Worm (Caenorhabditis elegans): ENCODE measurements around the gene F52G3.7.

Gene F52G3.7

DNA sequence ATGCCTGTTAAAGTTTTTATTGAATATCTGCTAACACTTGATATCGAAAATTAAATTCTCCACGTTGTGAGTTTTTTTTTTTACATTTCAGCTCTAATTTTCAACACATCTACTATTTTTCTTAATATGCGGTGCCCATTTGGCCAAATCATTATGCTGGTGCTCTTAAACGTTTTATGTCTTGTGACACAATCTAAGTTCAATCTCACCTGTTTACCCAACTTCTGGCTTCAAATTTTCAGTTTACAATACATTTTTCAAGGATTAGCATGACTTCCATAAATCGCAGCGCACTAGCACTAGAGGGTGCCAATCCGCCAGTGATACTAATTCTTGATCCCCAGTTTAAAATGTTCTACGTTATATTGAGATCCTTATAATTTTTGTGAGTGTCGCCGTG lies 21.4 kb upstream of the F52G3.7 start:
- TF ChIP-seq ama-1 (optimal IDR thresholded peaks at IDR 0.05) (peak; percentile 33), skn-1 (tag; optimal IDR thresholded peaks at IDR 0.05) (no peak), tbx-2 (tag; optimal IDR thresholded peaks at IDR 0.05) (no peak), ztf-11 (tag; optimal IDR thresholded peaks at IDR 0.05) (no peak)

DNA sequence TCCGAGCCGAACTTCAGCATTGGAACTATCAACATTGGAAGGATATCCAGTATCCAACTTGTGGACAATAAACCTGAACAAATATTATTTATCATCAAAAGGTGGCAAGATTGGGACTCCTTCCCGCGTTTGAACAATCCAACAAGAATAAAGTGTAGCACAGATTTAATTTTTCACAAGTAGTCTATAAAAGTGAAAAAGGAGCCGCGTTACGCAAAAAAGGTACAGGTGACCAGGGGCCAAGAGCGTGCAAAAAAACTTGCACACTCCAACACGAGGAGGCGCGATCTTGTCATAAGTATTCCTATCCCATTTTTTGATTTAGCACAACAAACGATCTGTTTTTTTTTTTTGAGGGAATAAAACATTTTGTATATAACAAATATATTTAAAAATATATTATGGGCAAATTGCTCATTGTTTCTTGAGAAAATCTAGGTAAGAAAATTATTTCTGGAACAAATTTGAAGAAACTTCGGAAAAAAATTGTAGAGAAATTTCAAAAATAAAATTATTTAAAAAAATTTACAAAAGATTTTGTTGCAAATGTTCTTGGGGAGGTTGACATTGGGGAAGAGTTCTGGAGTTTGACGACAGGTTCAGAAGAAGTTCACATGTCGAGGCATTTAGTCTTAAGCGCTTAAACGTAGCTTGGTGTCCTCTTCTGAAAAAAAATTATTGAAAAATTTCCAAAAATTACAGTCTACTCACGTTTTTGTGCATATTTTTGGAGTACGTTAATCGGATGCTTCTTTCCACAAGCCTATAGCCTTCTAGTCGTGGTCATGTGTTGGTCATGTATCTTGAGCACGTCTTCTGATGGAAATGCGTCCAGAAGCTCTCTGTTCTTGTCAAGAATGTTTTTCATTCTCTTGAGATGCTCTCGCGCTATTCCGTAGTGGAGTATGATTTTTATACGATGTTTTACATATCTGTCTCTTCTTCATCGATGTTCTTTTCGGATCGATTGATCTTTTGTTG lies 19.5 kb upstream of the F52G3.7 start:
- peak; percentile 42 for TF ChIP-seq pha-4 (tag; optimal IDR thresholded peaks at IDR 0.05)
- TF ChIP-seq daf-12 (tag; optimal IDR thresholded peaks at IDR 0.05), result no peak
- no peak for TF ChIP-seq R02D3.7 (tag; optimal IDR thresholded peaks at IDR 0.05)
- TF ChIP-seq elt-1 (tag; optimal IDR thresholded peaks at IDR 0.05), result no peak
- peak; percentile 96 for TF ChIP-seq ama-1 (optimal IDR thresholded peaks at IDR 0.05)
- peak; percentile 69 for TF ChIP-seq lin-39 (tag; optimal IDR thresholded peaks at IDR 0.05)

DNA sequence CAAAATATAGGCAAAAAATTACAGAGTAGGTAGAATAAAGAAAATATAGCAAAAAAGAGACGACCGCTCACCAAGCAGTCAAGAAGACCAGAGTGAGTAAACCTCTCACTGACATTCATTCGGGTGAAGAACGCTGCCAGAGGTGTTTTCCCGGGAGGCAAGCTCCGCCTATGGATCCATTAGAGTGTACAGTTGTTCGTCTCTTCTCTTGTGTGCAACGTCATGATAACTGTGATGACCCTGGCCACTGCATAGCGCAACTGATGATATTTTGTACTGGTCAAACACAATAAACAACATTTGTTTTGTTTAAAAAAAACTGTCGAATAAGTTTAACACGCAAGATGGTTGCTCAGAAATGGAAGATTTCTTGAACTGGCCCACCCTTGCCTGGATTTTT lies 10.9 kb upstream of the F52G3.7 start, which contains the start of gene F52G3.8:
TSS of gene F52G3.8 (minus strand) at position 101 of the 400 bp plus-strand sequence.
- TF ChIP-seq R02D3.7 (tag; optimal IDR thresholded peaks at IDR 0.05) (no peak), nhr-77 (tag; optimal IDR thresholded peaks at IDR 0.05) (no peak), ceh-28 (tag; optimal IDR thresholded peaks at IDR 0.05) (no peak), ama-1 (optimal IDR thresholded peaks at IDR 0.05) (no peak)

DNA sequence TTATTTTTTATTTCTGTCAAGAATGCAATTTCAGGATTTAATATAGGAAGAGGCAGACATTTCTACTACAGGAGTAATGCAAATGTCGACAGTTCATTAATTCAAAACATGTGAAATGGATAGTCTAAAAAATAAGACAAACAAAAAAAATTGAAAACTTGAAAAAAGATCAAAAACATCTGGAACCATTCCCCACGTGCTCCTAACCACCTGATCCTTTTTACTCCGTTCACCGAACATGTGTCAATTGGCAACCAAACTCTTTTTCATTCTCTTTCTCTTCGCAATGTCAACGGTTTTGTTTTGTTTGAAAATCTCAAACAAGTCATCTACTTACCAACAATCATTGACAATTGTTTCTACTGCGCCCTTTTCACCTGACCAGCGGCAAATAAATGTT lies 5.7 kb upstream of the F52G3.7 start:
- no peak for TF ChIP-seq unc-62 (GFP tag; optimal IDR thresholded peaks at IDR 0.05)
- TF ChIP-seq pqm-1 (tag; optimal IDR thresholded peaks at IDR 0.05), result no peak
- no peak for TF ChIP-seq aly-2 (tag; optimal IDR thresholded peaks at IDR 0.05)
- TF ChIP-seq hmg-11 (tag; optimal IDR thresholded peaks at IDR 0.05), result no peak
- no peak for TF ChIP-seq nhr-237 (tag; optimal IDR thresholded peaks at IDR 0.05)
- TF ChIP-seq skn-1 (tag; optimal IDR thresholded peaks at IDR 0.05), result no peak
- TF ChIP-seq nhr-12 (tag; optimal IDR thresholded peaks at IDR 0.05), result no peak
- no peak for TF ChIP-seq unc-39 (tag; optimal IDR thresholded peaks at IDR 0.05)
- TF ChIP-seq elt-1 (tag; optimal IDR thresholded peaks at IDR 0.05), result no peak
- TF ChIP-seq eor-1 (tag; optimal IDR thresholded peaks at IDR 0.05), result no peak
- TF ChIP-seq elt-2 (tag; optimal IDR thresholded peaks at IDR 0.05), result no peak
- TF ChIP-seq tbx-2 (tag; optimal IDR thresholded peaks at IDR 0.05), result no peak

DNA sequence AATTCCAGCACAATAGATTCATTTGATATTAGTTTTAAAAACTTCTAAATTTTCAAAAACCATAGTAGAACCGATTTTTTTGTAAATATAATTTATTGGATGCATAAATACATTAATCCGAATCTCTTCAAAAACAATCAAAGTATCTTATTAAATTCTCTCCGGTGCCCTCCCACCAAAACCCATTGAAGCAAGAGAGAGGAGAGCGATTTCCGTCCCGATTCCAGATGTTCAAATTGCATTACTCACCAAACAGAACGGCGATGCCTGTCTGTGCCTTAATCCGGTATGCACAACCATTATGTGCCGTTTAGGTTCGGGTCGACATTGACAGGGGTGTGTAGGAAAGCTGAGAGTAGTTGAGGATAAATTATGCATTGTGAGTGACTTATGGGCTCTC lies 3.4 kb upstream of the F52G3.7 start:
- TF ChIP-seq nhr-11 (tag; optimal IDR thresholded peaks at IDR 0.05), result no peak
- TF ChIP-seq skn-1 (tag; optimal IDR thresholded peaks at IDR 0.05), result no peak
- TF ChIP-seq tbx-2 (tag; optimal IDR thresholded peaks at IDR 0.05), result no peak
- TF ChIP-seq sea-2 (GFP tag; optimal IDR thresholded peaks at IDR 0.05), result no peak
- no peak for TF ChIP-seq lsy-12 (tag; optimal IDR thresholded peaks at IDR 0.05)
- TF ChIP-seq nhr-28 (tag; optimal IDR thresholded peaks at IDR 0.05), result no peak
- TF ChIP-seq nhr-25 (tag; optimal IDR thresholded peaks at IDR 0.05), result no peak
- TF ChIP-seq nhr-43 (tag; optimal IDR thresholded peaks at IDR 0.05; ENCODE audit: poor library complexity, severe bottlenecking), result no peak
- no peak for TF ChIP-seq lin-39 (tag; optimal IDR thresholded peaks at IDR 0.05)
- TF ChIP-seq aly-2 (tag; optimal IDR thresholded peaks at IDR 0.05), result no peak
- TF ChIP-seq nhr-67 (tag; optimal IDR thresholded peaks at IDR 0.05), result no peak
- TF ChIP-seq ceh-82 (tag; optimal IDR thresholded peaks at IDR 0.05), result no peak
- no peak for TF ChIP-seq nhr-76 (tag; optimal IDR thresholded peaks at IDR 0.05)
- TF ChIP-seq ztf-11 (tag; optimal IDR thresholded peaks at IDR 0.05), result no peak
- no peak for TF ChIP-seq pqm-1 (tag; optimal IDR thresholded peaks at IDR 0.05)
- TF ChIP-seq nhr-23 (tag; optimal IDR thresholded peaks at IDR 0.05), result no peak
- no peak for TF ChIP-seq ceh-28 (tag; optimal IDR thresholded peaks at IDR 0.05)
- TF ChIP-seq ama-1 (optimal IDR thresholded peaks at IDR 0.05), result no peak
- no peak for TF ChIP-seq elt-3 (tag; optimal IDR thresholded peaks at IDR 0.05)
- TF ChIP-seq R02D3.7 (tag; optimal IDR thresholded peaks at IDR 0.05), result no peak

DNA sequence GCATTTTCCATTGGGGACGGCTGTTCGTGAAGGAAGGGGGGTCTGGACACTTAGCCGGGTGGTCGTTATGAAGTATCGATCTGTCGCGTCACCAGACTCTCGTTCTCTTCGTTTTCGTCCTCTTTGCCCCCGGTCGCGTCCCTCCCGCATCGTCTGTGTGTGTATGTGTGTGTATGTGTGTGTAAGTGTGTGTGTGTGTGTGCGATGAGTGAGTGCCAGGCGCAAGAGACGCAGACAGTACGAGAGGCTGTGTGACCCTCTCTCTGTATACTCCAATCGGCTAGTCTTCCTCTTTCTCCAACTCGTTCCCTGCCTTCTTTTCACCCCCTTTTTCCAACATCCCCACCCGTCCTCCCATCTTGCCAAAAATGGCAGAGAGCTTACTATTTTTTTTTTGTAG lies 2.3 kb upstream of the F52G3.7 start:
- TF ChIP-seq nhr-76 (tag; optimal IDR thresholded peaks at IDR 0.05), result peak; percentile 39
- TF ChIP-seq nhr-43 (tag; optimal IDR thresholded peaks at IDR 0.05; ENCODE audit: poor library complexity, severe bottlenecking), result peak; percentile 70
- TF ChIP-seq nhr-12 (tag; optimal IDR thresholded peaks at IDR 0.05), result no peak
- peak; percentile 65 for TF ChIP-seq sea-2 (GFP tag; optimal IDR thresholded peaks at IDR 0.05)
- TF ChIP-seq ama-1 (optimal IDR thresholded peaks at IDR 0.05), result peak; percentile 64
- TF ChIP-seq lin-15B (tag; optimal IDR thresholded peaks at IDR 0.05), result peak; percentile 56
- no peak for TF ChIP-seq ZK546.5 (tag; optimal IDR thresholded peaks at IDR 0.05)
- peak; percentile 89 for TF ChIP-seq egl-5 (tag; optimal IDR thresholded peaks at IDR 0.05)
- TF ChIP-seq unc-39 (tag; optimal IDR thresholded peaks at IDR 0.05), result no peak
- TF ChIP-seq pha-4 (tag; optimal IDR thresholded peaks at IDR 0.05), result peak; percentile 90
- no peak for TF ChIP-seq daf-12 (tag; optimal IDR thresholded peaks at IDR 0.05)
- no peak for TF ChIP-seq zag-1 (tag; optimal IDR thresholded peaks at IDR 0.05)
- TF ChIP-seq ztf-4 (tag; optimal IDR thresholded peaks at IDR 0.05), result no peak
- TF ChIP-seq ceh-9 (tag; optimal IDR thresholded peaks at IDR 0.05), result no peak
- no peak for TF ChIP-seq mml-1 (tag; optimal IDR thresholded peaks at IDR 0.05)
- peak; percentile 83 for TF ChIP-seq ceh-28 (tag; optimal IDR thresholded peaks at IDR 0.05)
- peak; percentile 84 for TF ChIP-seq jun-1 (tag; optimal IDR thresholded peaks at IDR 0.05)
- no peak for TF ChIP-seq ceh-16 (tag; optimal IDR thresholded peaks at IDR 0.05)
- peak; percentile 82 for TF ChIP-seq lsy-12 (tag; optimal IDR thresholded peaks at IDR 0.05)
- no peak for TF ChIP-seq nhr-77 (tag; optimal IDR thresholded peaks at IDR 0.05)
